Worm (Caenorhabditis elegans) whole organism, L2 larva: ENCODE measurements around the gene dnj-3.

ENCODE experiments used
- C34F6.9 ChIP-seq: fragments of 150-350 bp; optimal IDR thresholded peaks from 2 replicates; lab custom pipeline; 2014; ENCODE audit warnings: missing biosample characterization, missing genetic modification characterization
- Y55F3AM.14 ChIP-seq: fragments of 200-800 bp; sonication (Bioruptor generic); optimal IDR thresholded peaks from 2 replicates; lab custom pipeline; 2018; ENCODE audit warnings: mild to moderate bottlenecking, missing genetic modification characterization, missing compliant biosample characterization
- ZK546.5 ChIP-seq: sonication (generic microtip); optimal IDR thresholded peaks from 2 replicates; lab custom pipeline; 2017; ENCODE audit warnings: missing biosample characterization, missing genetic modification characterization
- ama-1 ChIP-seq: fragments of 150-350 bp; optimal IDR thresholded peaks from 2 replicates; lab custom pipeline; 2018; ENCODE audit warnings: inconsistent platforms
- ceh-16 ChIP-seq: fragments of 150-350 bp; optimal IDR thresholded peaks from 2 replicates; lab custom pipeline; 2014; ENCODE audit warnings: missing biosample characterization, missing genetic modification characterization
- ceh-82 ChIP-seq: fragments of 150-350 bp; optimal IDR thresholded peaks from 2 replicates; lab custom pipeline; 2014; ENCODE audit warnings: missing biosample characterization, missing genetic modification characterization
- crh-2 ChIP-seq: sonication (generic microtip); optimal IDR thresholded peaks from 2 replicates; lab custom pipeline; 2017; ENCODE audit warnings: missing biosample characterization, missing genetic modification characterization
- dmd-4 ChIP-seq: sonication (generic microtip); optimal IDR thresholded peaks from 2 replicates; lab custom pipeline; 2017; ENCODE audit warnings: missing biosample characterization, missing genetic modification characterization
- egl-27 ChIP-seq: sonication (generic microtip); optimal IDR thresholded peaks from 3 replicates; lab custom pipeline; 2017; ENCODE audit warnings: missing biosample characterization, missing genetic modification reagents, missing genetic modification characterization
- elt-1 ChIP-seq: fragments of 150-350 bp; optimal IDR thresholded peaks from 2 replicates; lab custom pipeline; 2014; ENCODE audit warnings: missing biosample characterization, missing genetic modification characterization
- elt-3 ChIP-seq: sonication (generic microtip); optimal IDR thresholded peaks from 2 replicates; lab custom pipeline; 2017; ENCODE audit warnings: missing biosample characterization, missing genetic modification characterization
- lin-11 ChIP-seq: fragments of 150-350 bp; sonication (generic microtip); optimal IDR thresholded peaks from 2 replicates; lab custom pipeline; 2014; ENCODE audit warnings: missing biosample characterization, missing genetic modification characterization, inconsistent platforms, mixed read lengths
- lin-13 ChIP-seq: fragments of 150-350 bp; optimal IDR thresholded peaks from 2 replicates; lab custom pipeline; 2014; ENCODE audit warnings: missing biosample characterization, missing genetic modification reagents, missing genetic modification characterization
- lsy-2 ChIP-seq, 2 experiments: fragments of 150-350 bp in 1 of 2; sonication (generic microtip) in 1 of 2; optimal IDR thresholded peaks; 2 replicates each; lab custom pipeline; 2014 to 2017; ENCODE audit warnings: missing biosample characterization in 2 of 2, missing genetic modification characterization in 2 of 2
- mab-5 ChIP-seq: fragments of 150-350 bp; optimal IDR thresholded peaks from 2 replicates; lab custom pipeline; 2014; ENCODE audit warnings: missing biosample characterization, missing genetic modification characterization
- mbf-1 ChIP-seq: sonication (generic microtip); optimal IDR thresholded peaks from 2 replicates; lab custom pipeline; 2017; ENCODE audit warnings: missing biosample characterization, missing genetic modification characterization
- mdl-1 ChIP-seq, 2 experiments: fragments of 150-350 bp in 1 of 2; sonication (generic microtip) in 1 of 2; optimal IDR thresholded peaks; 2 replicates each; lab custom pipeline; 2017; ENCODE audit warnings: missing biosample characterization in 2 of 2, missing genetic modification characterization in 2 of 2
- nhr-10 ChIP-seq: sonication (generic microtip); optimal IDR thresholded peaks from 2 replicates; lab custom pipeline; 2017; ENCODE audit warnings: missing biosample characterization, missing genetic modification characterization
- nhr-11 ChIP-seq: fragments of 150-350 bp; optimal IDR thresholded peaks from 2 replicates; lab custom pipeline; 2014; ENCODE audit warnings: missing biosample characterization, missing genetic modification characterization
- nhr-12 ChIP-seq: fragments of 150-350 bp; optimal IDR thresholded peaks from 2 replicates; lab custom pipeline; 2014; ENCODE audit warnings: missing biosample characterization, missing genetic modification characterization
- nhr-21 ChIP-seq: fragments of 150-350 bp; optimal IDR thresholded peaks from 2 replicates; lab custom pipeline; 2014; ENCODE audit warnings: missing biosample characterization, missing genetic modification characterization
- nhr-23 ChIP-seq: fragments of 150-350 bp; optimal IDR thresholded peaks from 2 replicates; lab custom pipeline; 2014; ENCODE audit warnings: missing biosample characterization, missing genetic modification reagents, missing genetic modification characterization
- nhr-237 ChIP-seq: fragments of 150-350 bp; optimal IDR thresholded peaks from 2 replicates; lab custom pipeline; 2014; ENCODE audit warnings: missing biosample characterization, missing genetic modification characterization
- nhr-25 ChIP-seq: fragments of 150-350 bp; sonication (generic microtip); optimal IDR thresholded peaks from 3 replicates; lab custom pipeline; 2014; ENCODE audit warnings: missing biosample characterization, missing genetic modification characterization
- nhr-6 ChIP-seq: fragments of 150-350 bp; optimal IDR thresholded peaks from 2 replicates; lab custom pipeline; 2014; ENCODE audit warnings: missing biosample characterization, missing genetic modification characterization
- nhr-77 ChIP-seq: fragments of 150-350 bp; optimal IDR thresholded peaks from 2 replicates; lab custom pipeline; 2014; ENCODE audit warnings: missing biosample characterization, missing genetic modification characterization
- peb-1 ChIP-seq: fragments of 150-350 bp; optimal IDR thresholded peaks from 2 replicates; lab custom pipeline; 2014; ENCODE audit warnings: missing biosample characterization, missing genetic modification characterization
- sem-4 ChIP-seq: fragments of 150-350 bp; optimal IDR thresholded peaks from 2 replicates; lab custom pipeline; 2014; ENCODE audit warnings: missing biosample characterization, missing genetic modification reagents, missing genetic modification characterization
- sma-3 ChIP-seq: sonication (generic microtip); optimal IDR thresholded peaks from 2 replicates; lab custom pipeline; 2016; ENCODE audit warnings: missing genetic modification reagents, missing genetic modification characterization, missing compliant biosample characterization
- sma-9 ChIP-seq, 2 experiments: fragments of 150-350 bp in 1 of 2; sonication (generic microtip) in 1 of 2; optimal IDR thresholded peaks; 2 replicates each; lab custom pipeline; 2014 to 2016; ENCODE audit warnings: missing genetic modification characterization in 2 of 2, mild to moderate bottlenecking in 1 of 2, missing biosample characterization in 1 of 2, missing compliant biosample characterization in 1 of 2, missing genetic modification reagents in 1 of 2, moderate library complexity in 1 of 2
- snpc-4 ChIP-seq: fragments of 150-350 bp; optimal IDR thresholded peaks from 2 replicates; lab custom pipeline; 2014; ENCODE audit warnings: missing biosample characterization, missing genetic modification characterization
- unc-39 ChIP-seq: fragments of 150-350 bp; optimal IDR thresholded peaks from 2 replicates; lab custom pipeline; 2014; ENCODE audit warnings: missing biosample characterization, missing genetic modification characterization
- unc-55 ChIP-seq: fragments of 150-350 bp; sonication (generic microtip); optimal IDR thresholded peaks from 3 replicates; lab custom pipeline; 2014; ENCODE audit warnings: missing biosample characterization, missing genetic modification reagents, missing genetic modification characterization
- unc-62 ChIP-seq: fragments of 150-350 bp; optimal IDR thresholded peaks from 2 replicates; lab custom pipeline; 2014; ENCODE audit warnings: missing biosample characterization, missing genetic modification reagents, missing genetic modification characterization
- zag-1 ChIP-seq: fragments of 150-350 bp; optimal IDR thresholded peaks from 2 replicates; lab custom pipeline; 2014; ENCODE audit warnings: missing biosample characterization, missing genetic modification characterization
- ztf-1 ChIP-seq: fragments of 200-800 bp; sonication (Bioruptor generic); conservative IDR thresholded peaks from 2 replicates; pipeline ENCODE4 v1.3.6; 2022; ENCODE audit warnings: missing genetic modification characterization, missing compliant biosample characterization
- ztf-11 ChIP-seq: sonication (generic microtip); optimal IDR thresholded peaks from 2 replicates; lab custom pipeline; 2017; ENCODE audit warnings: missing biosample characterization, missing genetic modification characterization

The dnj-3 gene

ce11 chrV:15087207-15087706 lies 18.8 kb downstream of the dnj-3 start, which contains the start of the genes C01G10.15 and C01G10.6:
C01G10.15 (minus strand) TSS chrV:15087307.
C01G10.6 (plus strand) TSS chrV:15087656.
- TF ChIP-seq ZK546.5 (tag; lab: Kevin White, UChicago) (no peak), sma-3 (no peak), ceh-82 (tag; lab: Kevin White, UChicago) (no peak), ama-1 (lab: Kevin White, UChicago) (no peak), elt-3 (tag; lab: Kevin White, UChicago) (no peak), sma-9 (GFP tag; optimal IDR thresholded peaks at IDR 0.05; lab: Kevin White, UChicago) (peak; percentile 0), sma-9 (tag; optimal IDR thresholded peaks at IDR 0.05; lab: Kevin White, UChicago) (no peak), zag-1 (tag; lab: Kevin White, UChicago) (no peak)

DNA sequence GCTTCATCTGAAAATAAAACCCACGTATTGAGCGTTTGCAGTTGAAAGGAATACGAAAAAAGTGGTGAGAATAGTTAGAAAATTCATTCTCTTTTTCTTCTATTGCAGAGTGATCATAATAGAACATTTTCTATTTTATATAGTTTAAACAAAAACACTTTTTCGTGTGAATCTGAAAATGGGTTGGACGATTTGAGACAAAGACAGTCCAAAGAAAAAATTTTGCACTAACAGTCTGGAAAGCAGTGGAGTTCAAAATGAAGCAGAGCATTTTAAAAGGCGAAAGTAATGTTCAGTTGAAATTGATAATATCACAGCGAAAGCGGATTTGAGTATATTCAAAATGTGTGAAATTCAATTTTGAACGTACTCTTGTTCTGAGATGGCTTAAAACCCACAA lies 20.1 kb downstream of the dnj-3 start, which contains the start of gene C01G10.18:
Gene C01G10.18 (minus strand): TSS at position 101 of the 400 bp plus-strand sequence.
- TF ChIP-seq ztf-1 (GFP tag; lab: Robert Waterston, UW) (no peak), nhr-237 (tag; lab: Kevin White, UChicago) (no peak), mab-5 (tag; lab: Kevin White, UChicago) (no peak), elt-1 (no peak), sma-9 (GFP tag; optimal IDR thresholded peaks at IDR 0.05; lab: Kevin White, UChicago) (no peak), sma-9 (tag; optimal IDR thresholded peaks at IDR 0.05; lab: Kevin White, UChicago) (no peak)
- TF ChIP-seq, all 48 proteins: peak for 0

ce11 chrV:15089438-15089837 lies 21.0 kb downstream of the dnj-3 start, which contains the start of the genes C01G10.5 and C01G10.4:
C01G10.5 (minus strand) TSS chrV:15089538.
C01G10.4 (plus strand) TSS chrV:15089740.
- no peak for TF ChIP-seq zag-1 (tag; lab: Kevin White, UChicago)
- no peak for TF ChIP-seq lin-13
- no peak for TF ChIP-seq sem-4 (tag; lab: Kevin White, UChicago)
- no peak for TF ChIP-seq sma-9 (GFP tag; optimal IDR thresholded peaks at IDR 0.05; lab: Kevin White, UChicago)
- TF ChIP-seq sma-9 (tag; optimal IDR thresholded peaks at IDR 0.05; lab: Kevin White, UChicago), result no peak
- no peak for TF ChIP-seq nhr-12 (tag; lab: Kevin White, UChicago)
- TF ChIP-seq unc-39, result no peak
- TF ChIP-seq ztf-1 (GFP tag; lab: Robert Waterston, UW), result no peak
- TF ChIP-seq, all 48 proteins: peak for 0

- no peak for TF ChIP-seq unc-62 (GFP tag; lab: Kevin White, UChicago)
- no peak for TF ChIP-seq nhr-11 (tag; lab: Kevin White, UChicago)
- TF ChIP-seq ztf-11 (tag; lab: Kevin White, UChicago), result no peak
- no peak for TF ChIP-seq nhr-77
- TF ChIP-seq nhr-25 (tag; lab: Kevin White, UChicago), result no peak
- no peak for TF ChIP-seq elt-3 (tag; lab: Kevin White, UChicago)
- TF ChIP-seq peb-1, result no peak
- TF ChIP-seq nhr-21, result no peak
- no peak for TF ChIP-seq lin-13
These were observed 22.0 kb downstream of the dnj-3 start, which contains the start of gene C01G10.17 for ce11 chrV:15090457-15090856. C01G10.17 (plus strand) TSS chrV:15090757.

DNA sequence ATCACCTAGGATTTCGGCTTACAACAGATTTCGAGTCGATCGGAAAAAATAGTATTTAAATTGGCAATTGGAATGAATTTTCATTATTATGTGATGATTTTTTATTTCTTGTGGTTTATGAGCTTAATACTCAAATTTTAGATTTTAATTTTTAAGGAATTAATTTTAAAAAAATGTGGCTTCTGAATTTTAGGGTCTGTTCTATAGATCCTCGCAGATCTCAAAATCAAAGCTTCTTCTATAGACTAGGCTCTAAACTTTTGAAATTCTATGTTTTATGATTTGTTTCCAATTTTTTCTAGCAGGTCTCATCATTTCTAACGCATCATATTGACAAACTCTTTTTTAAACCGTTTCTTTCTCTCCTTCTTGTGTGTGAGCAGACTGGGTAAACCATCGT lies 24.2 kb downstream of the dnj-3 start, which contains the start of gene txt-12:
Gene txt-12 (plus strand): TSS at position 301 of the 400 bp plus-strand sequence.
- TF ChIP-seq sma-9 (GFP tag; optimal IDR thresholded peaks at IDR 0.05; lab: Kevin White, UChicago) (no peak), sma-9 (tag; optimal IDR thresholded peaks at IDR 0.05; lab: Kevin White, UChicago) (no peak), mbf-1 (no peak), nhr-25 (tag; lab: Kevin White, UChicago) (no peak), C34F6.9 (no peak), dmd-4 (tag; lab: Kevin White, UChicago) (no peak), nhr-12 (tag; lab: Kevin White, UChicago) (no peak), elt-1 (no peak), ceh-82 (tag; lab: Kevin White, UChicago) (no peak), nhr-6 (tag; lab: Kevin White, UChicago) (no peak), lin-13 (no peak), nhr-237 (tag; lab: Kevin White, UChicago) (no peak), ceh-16 (tag; lab: Kevin White, UChicago) (no peak), nhr-10 (tag; lab: Kevin White, UChicago) (no peak), snpc-4 (no peak), mab-5 (tag; lab: Kevin White, UChicago) (no peak), lin-11 (tag; lab: Kevin White, UChicago) (no peak), sem-4 (tag; lab: Kevin White, UChicago) (no peak)

- TF ChIP-seq mab-5 (tag; lab: Kevin White, UChicago) (no peak), crh-2 (tag; lab: Kevin White, UChicago) (no peak), ztf-11 (tag; lab: Kevin White, UChicago) (no peak), zag-1 (tag; lab: Kevin White, UChicago) (no peak), unc-55 (GFP tag; lab: Kevin White, UChicago) (no peak), egl-27 (no peak), nhr-23 (tag; lab: Kevin White, UChicago) (no peak), nhr-237 (tag; lab: Kevin White, UChicago) (no peak), lsy-2 (tag; optimal IDR thresholded peaks at IDR 0.05; lab: Kevin White, UChicago) (no peak), mdl-1 (tag; optimal IDR thresholded peaks at IDR 0.05; lab: Kevin White, UChicago) (no peak), snpc-4 (no peak), Y55F3AM.14 (GFP tag; lab: Kevin White, UChicago) (no peak), nhr-6 (tag; lab: Kevin White, UChicago) (no peak), unc-39 (no peak), peb-1 (no peak), nhr-11 (tag; lab: Kevin White, UChicago) (no peak)
These were observed 26.3 kb downstream of the dnj-3 start, which contains the start of gene srx-78 for ce11 chrV:15094749-15095148. srx-78 (plus strand) TSS chrV:15095049.
